Fruit fly (Drosophila melanogaster) whole organism, embryonic: ENCODE results near the gene CG3040.

Experiments
- Adf1 ChIP-seq: fragments of 200-800 bp; sonication (Bioruptor generic); IDR thresholded peaks from 2 replicates; pipeline ENCODE4 v1.3.6; 2022; ENCODE audit warnings: missing biosample characterization, missing genetic modification characterization
- Blimp-1 ChIP-seq: fragments of 200-800 bp; sonication (Bioruptor generic); optimal IDR thresholded peaks from 3 replicates; lab custom pipeline; 2018; ENCODE audit warnings: missing biosample characterization, missing genetic modification characterization, mild to moderate bottlenecking, moderate library complexity, missing genetic modification reagents
- CG10274 ChIP-seq: fragments of 200-800 bp; sonication (Bioruptor generic); optimal IDR thresholded peaks from 3 replicates; lab custom pipeline; 2017; ENCODE audit warnings: missing biosample characterization, mild to moderate bottlenecking, missing genetic modification characterization
- CG11247 ChIP-seq: fragments of 200-800 bp; sonication (Bioruptor generic); IDR thresholded peaks from 2 replicates; pipeline ENCODE4 v1.3.6; 2022; ENCODE audit warnings: missing biosample characterization, missing genetic modification characterization
- CG11398 ChIP-seq: fragments of 200-800 bp; sonication (Bioruptor generic); optimal IDR thresholded peaks from 2 replicates; lab custom pipeline; 2016; ENCODE audit warnings: missing biosample characterization, missing genetic modification characterization
- CG12236 ChIP-seq: fragments of 200-800 bp; sonication (Bioruptor generic); optimal IDR thresholded peaks from 2 replicates; lab custom pipeline; 2016; ENCODE audit warnings: missing biosample characterization, missing genetic modification characterization
- CG12299 ChIP-seq: fragments of 200-800 bp; sonication (Bioruptor generic); optimal IDR thresholded peaks from 2 replicates; lab custom pipeline; 2018; ENCODE audit warnings: missing biosample characterization, mild to moderate bottlenecking, missing genetic modification characterization
- CG13424 ChIP-seq: fragments of 200-800 bp; sonication (Bioruptor generic); optimal IDR thresholded peaks from 2 replicates; lab custom pipeline; 2019; ENCODE audit warnings: missing biosample characterization, mild to moderate bottlenecking, missing genetic modification characterization, moderate library complexity
- CG14667 ChIP-seq: fragments of 200-800 bp; sonication (Bioruptor generic); IDR thresholded peaks from 2 replicates; pipeline ENCODE4 v1.3.6; 2022; ENCODE audit warnings: missing biosample characterization, missing genetic modification characterization
- CG15479 ChIP-seq: fragments of 200-800 bp; sonication (Bioruptor generic); optimal IDR thresholded peaks from 3 replicates; lab custom pipeline; 2019; ENCODE audit warnings: missing biosample characterization, mild to moderate bottlenecking, missing genetic modification characterization, moderate library complexity
- CG1792 ChIP-seq: fragments of 200-800 bp; sonication (Bioruptor generic); optimal IDR thresholded peaks from 2 replicates; lab custom pipeline; 2016; ENCODE audit warnings: missing biosample characterization, missing genetic modification characterization
- CG1832 ChIP-seq: fragments of 200-800 bp; sonication (Bioruptor generic); optimal IDR thresholded peaks from 2 replicates; lab custom pipeline; 2017; ENCODE audit warnings: missing biosample characterization, mild to moderate bottlenecking, missing genetic modification characterization, inconsistent platforms
- CG2202 ChIP-seq: fragments of 200-800 bp; sonication (Bioruptor generic); optimal IDR thresholded peaks from 2 replicates; lab custom pipeline; 2018; ENCODE audit warnings: missing biosample characterization, mild to moderate bottlenecking, missing genetic modification characterization
- CG2712 ChIP-seq: fragments of 200-800 bp; optimal IDR thresholded peaks from 3 replicates; lab custom pipeline; 2019; ENCODE audit warnings: missing biosample characterization, mild to moderate bottlenecking, missing genetic modification characterization, moderate library complexity
- CG3163 ChIP-seq: fragments of 200-800 bp; sonication (Bioruptor generic); optimal IDR thresholded peaks from 3 replicates; lab custom pipeline; 2016; ENCODE audit warnings: missing biosample characterization, missing genetic modification characterization
- CG32532 ChIP-seq: fragments of 200-800 bp; sonication (Bioruptor generic); IDR thresholded peaks from 2 replicates; pipeline ENCODE4 v1.3.6; 2022; ENCODE audit warnings: missing biosample characterization, missing genetic modification characterization
- CG3838 ChIP-seq: fragments of 200-800 bp; sonication (Bioruptor generic); optimal IDR thresholded peaks from 3 replicates; lab custom pipeline; 2016; ENCODE audit warnings: missing biosample characterization, missing genetic modification characterization
- CG4360 ChIP-seq: fragments of 200-800 bp; sonication (Bioruptor generic); IDR thresholded peaks from 2 replicates; pipeline ENCODE4 v1.3.6; 2022; ENCODE audit warnings: missing biosample characterization, missing genetic modification characterization
- CG8388 ChIP-seq: fragments of 200-800 bp; sonication (Bioruptor generic); optimal IDR thresholded peaks from 2 replicates; lab custom pipeline; 2019; ENCODE audit warnings: missing biosample characterization, mild to moderate bottlenecking, missing genetic modification characterization, moderate library complexity
- D19A ChIP-seq: fragments of 200-800 bp; optimal IDR thresholded peaks from 3 replicates; lab custom pipeline; 2019; ENCODE audit warnings: missing biosample characterization, mild to moderate bottlenecking, missing genetic modification characterization, moderate library complexity
- Dip3 ChIP-seq: fragments of 200-800 bp; sonication (Bioruptor generic); optimal IDR thresholded peaks from 3 replicates; lab custom pipeline; 2016; ENCODE audit warnings: missing biosample characterization, missing genetic modification characterization
- GATAe ChIP-seq: fragments of 200-800 bp; sonication (Bioruptor generic); conservative IDR thresholded peaks from 2 replicates; pipeline ENCODE4 v1.3.6; 2022; ENCODE audit warnings: missing biosample characterization, missing genetic modification characterization
- Hey ChIP-seq: fragments of 200-800 bp; sonication (Bioruptor generic); optimal IDR thresholded peaks from 3 replicates; lab custom pipeline; 2018; ENCODE audit warnings: missing biosample characterization, mild to moderate bottlenecking, missing genetic modification characterization
- HmgZ ChIP-seq: fragments of 200-800 bp; sonication (Bioruptor generic); optimal IDR thresholded peaks from 2 replicates; lab custom pipeline; 2018; ENCODE audit warnings: missing biosample characterization, mild to moderate bottlenecking, missing genetic modification characterization
- Kr ChIP-seq: fragments of 200-800 bp; sonication (Bioruptor generic); optimal IDR thresholded peaks from 2 replicates; lab custom pipeline; 2017; ENCODE audit warnings: missing biosample characterization, mild to moderate bottlenecking, missing genetic modification characterization
- MTF-1 ChIP-seq: fragments of 200-800 bp; sonication (Bioruptor generic); optimal IDR thresholded peaks from 2 replicates; lab custom pipeline; 2018; ENCODE audit warnings: missing biosample characterization, mild to moderate bottlenecking, missing genetic modification characterization, borderline replicate concordance
- aop ChIP-seq: fragments of 200-800 bp; sonication (Bioruptor generic); IDR thresholded peaks from 2 replicates; pipeline ENCODE4 v1.3.6; 2022; ENCODE audit warnings: missing biosample characterization, missing genetic modification characterization
- ash1 ChIP-seq: fragments of 200-800 bp; sonication (Bioruptor generic); optimal IDR thresholded peaks from 2 replicates; lab custom pipeline; 2018; ENCODE audit warnings: missing biosample characterization, mild to moderate bottlenecking, missing genetic modification characterization
- ato ChIP-seq: fragments of 200-800 bp; sonication (Bioruptor generic); IDR thresholded peaks from 2 replicates; pipeline ENCODE4 v1.3.6; 2022; ENCODE audit warnings: missing biosample characterization, missing genetic modification characterization; ENCODE audit not compliant: partially characterized antibody
- fd102C ChIP-seq: fragments of 200-800 bp; sonication (Bioruptor generic); optimal IDR thresholded peaks from 2 replicates; lab custom pipeline; 2018; ENCODE audit warnings: missing biosample characterization, mild to moderate bottlenecking, missing genetic modification characterization, moderate library complexity
- gfzf ChIP-seq: fragments of 200-800 bp; sonication (Bioruptor generic); optimal IDR thresholded peaks from 2 replicates; lab custom pipeline; 2016; ENCODE audit warnings: missing biosample characterization, mild to moderate bottlenecking, missing genetic modification characterization, moderate library complexity
- kni ChIP-seq: fragments of 200-800 bp; sonication (Bioruptor generic); optimal IDR thresholded peaks from 3 replicates; lab custom pipeline; 2017; ENCODE audit warnings: mild to moderate bottlenecking, missing biosample characterization, missing genetic modification reagents, missing genetic modification characterization
- lov ChIP-seq, 2 experiments: fragments of 200-800 bp in 1 of 2; fragments of >200 bp in 1 of 2; sonication (Bioruptor generic) in 1 of 2; IDR thresholded peaks in 1 of 2; optimal IDR thresholded peaks in 1 of 2; 2 replicates in 1 of 2; 3 replicates in 1 of 2; pipeline versions ENCODE4 v1.3.6 to Lab custom; 2017 to 2022; ENCODE audit warnings: missing biosample characterization in 1 of 2, missing genetic modification characterization in 1 of 2
- nerfin-1 ChIP-seq: fragments of 200-800 bp; sonication (Bioruptor generic); optimal IDR thresholded peaks from 3 replicates; lab custom pipeline; 2019; ENCODE audit warnings: missing biosample characterization, mild to moderate bottlenecking, missing genetic modification characterization, moderate library complexity
- nerfin-2 ChIP-seq: fragments of 200-800 bp; sonication (Bioruptor generic); IDR thresholded peaks from 2 replicates; pipeline ENCODE4 v1.3.6; 2022; ENCODE audit warnings: missing biosample characterization, missing genetic modification characterization; ENCODE audit not compliant: partially characterized antibody
- p53 ChIP-seq: fragments of 200-800 bp; sonication (Bioruptor generic); optimal IDR thresholded peaks from 2 replicates; lab custom pipeline; 2016; ENCODE audit warnings: missing biosample characterization, missing genetic modification characterization
- pfk ChIP-seq: fragments of 200-800 bp; sonication (Bioruptor generic); optimal IDR thresholded peaks from 2 replicates; lab custom pipeline; 2018; ENCODE audit warnings: missing biosample characterization, mild to moderate bottlenecking, missing genetic modification characterization, moderate library complexity
- pros ChIP-seq: fragments of 200-800 bp; sonication (Bioruptor generic); optimal IDR thresholded peaks from 3 replicates; lab custom pipeline; 2019; ENCODE audit warnings: missing biosample characterization, mild to moderate bottlenecking, missing genetic modification characterization, moderate library complexity
- psq ChIP-seq: fragments of 200-800 bp; sonication (Bioruptor generic); optimal IDR thresholded peaks from 2 replicates; lab custom pipeline; 2017; ENCODE audit warnings: missing biosample characterization, missing genetic modification characterization
- sens ChIP-seq: fragments of 200-800 bp; sonication (Bioruptor generic); peaks from one replicate; lab custom pipeline; 2016; ENCODE audit warnings: missing biosample characterization, missing genetic modification characterization
- seq ChIP-seq: fragments of 200-800 bp; sonication (Bioruptor generic); IDR thresholded peaks from 2 replicates; pipeline ENCODE4 v1.3.6; 2022; ENCODE audit warnings: missing biosample characterization, missing genetic modification characterization
- shn ChIP-seq: fragments of 200-800 bp; sonication (Bioruptor generic); optimal IDR thresholded peaks from 3 replicates; lab custom pipeline; 2016; ENCODE audit warnings: missing biosample characterization, missing genetic modification characterization
- sr ChIP-seq: fragments of 200-800 bp; sonication (Bioruptor generic); IDR thresholded peaks from 3 replicates; pipeline ENCODE4 v1.3.6; 2022; ENCODE audit warnings: missing biosample characterization, missing genetic modification characterization
- stc ChIP-seq: fragments of 200-800 bp; sonication (Bioruptor generic); IDR thresholded peaks from 2 replicates; pipeline ENCODE4 v1.3.6; 2022; ENCODE audit warnings: missing biosample characterization, missing genetic modification characterization
- tll ChIP-seq, 2 experiments: fragments of 200-800 bp in 1 of 2; fragments of >200 bp in 1 of 2; sonication (Bioruptor generic) in 1 of 2; optimal IDR thresholded peaks; 2 replicates each; lab custom pipeline; 2017 to 2019; ENCODE audit warnings: missing biosample characterization in 2 of 2, missing genetic modification characterization in 2 of 2, mild to moderate bottlenecking in 1 of 2, moderate library complexity in 1 of 2
- twi ChIP-seq: fragments of 200-800 bp; optimal IDR thresholded peaks from 2 replicates; lab custom pipeline; 2019; ENCODE audit warnings: missing biosample characterization, mild to moderate bottlenecking, missing genetic modification characterization, moderate library complexity
- z ChIP-seq: fragments of 200-800 bp; sonication (Bioruptor generic); IDR thresholded peaks from 3 replicates; pipeline ENCODE4 v1.3.6; 2022; ENCODE audit warnings: missing biosample characterization, missing genetic modification characterization
- zen ChIP-seq: fragments of 200-800 bp; sonication (Bioruptor generic); optimal IDR thresholded peaks from 3 replicates; lab custom pipeline; 2018; ENCODE audit warnings: missing biosample characterization, mild to moderate bottlenecking, missing genetic modification characterization, moderate library complexity
- zfh1 ChIP-seq: fragments of 200-800 bp; sonication (Bioruptor generic); IDR thresholded peaks from 3 replicates; pipeline ENCODE4 v1.3.6; 2022; ENCODE audit warnings: missing biosample characterization, missing genetic modification characterization

Gene CG3040

dm6 chrX:6988632-6989338, 15.6 kb upstream of the CG3040 start (continued):
- peak; percentile 46 for TF ChIP-seq sens (GFP tag; lab: Kevin White, UChicago)
- peak; percentile 32 for TF ChIP-seq CG15479 (GFP tag; lab: Kevin White, UChicago)
- TF ChIP-seq nerfin-2 = no peak
- no peak for TF ChIP-seq ash1 (GFP tag; lab: Kevin White, UChicago)
- TF ChIP-seq twi (tag; lab: Kevin White, UChicago) = peak; percentile 99
- TF ChIP-seq HmgZ (tag; lab: Kevin White, UChicago) = no peak
- TF ChIP-seq CG14667 (GFP tag; lab: Robert Waterston, UW) = no peak
- TF ChIP-seq CG2712 = no peak
- TF ChIP-seq Hey = no peak
- peak; percentile 79 for TF ChIP-seq z (GFP tag; lab: Robert Waterston, UW)
- TF ChIP-seq CG2202 (tag; lab: Kevin White, UChicago) = no peak
- no peak for TF ChIP-seq CG8388 (GFP tag; lab: Kevin White, UChicago)
- peak; percentile 94 for TF ChIP-seq nerfin-1 (tag; lab: Kevin White, UChicago)
- peak; percentile 39 for TF ChIP-seq zen (tag; lab: Kevin White, UChicago)
- TF ChIP-seq pfk (GFP tag; lab: Kevin White, UChicago) = peak; percentile 89
- no peak for TF ChIP-seq fd102C (GFP tag; lab: Kevin White, UChicago)
- no peak for TF ChIP-seq CG13424 (tag; lab: Kevin White, UChicago)
- no peak for TF ChIP-seq CG12299 (tag; lab: Kevin White, UChicago)
- 0 out of 2 replicates have a peak, but pooled peaks have one; percentile 43 for TF ChIP-seq seq (GFP tag; lab: Robert Waterston, UW)
- TF ChIP-seq CG32532 (GFP tag; lab: Robert Waterston, UW) = no peak
- peak; percentile 10 for TF ChIP-seq CG3163 (GFP tag; lab: Kevin White, UChicago)
- TF ChIP-seq CG11247 (GFP tag; lab: Robert Waterston, UW) = no peak
- no peak for TF ChIP-seq ato (GFP tag; lab: Robert Waterston, UW)
- TF ChIP-seq D19A (tag; lab: Kevin White, UChicago) = no peak
- no peak for TF ChIP-seq CG10274
- TF ChIP-seq MTF-1 (GFP tag; lab: Kevin White, UChicago) = no peak
- TF ChIP-seq CG4360 (GFP tag; lab: Robert Waterston, UW) = no peak
- TF ChIP-seq kni (GFP tag; lab: Kevin White, UChicago) = peak; percentile 60
- peak in 1 of 2 experiments; percentile 13 for TF ChIP-seq tll (GFP tag; optimal IDR thresholded peaks at IDR 0.05; lab: Kevin White, UChicago)
- TF ChIP-seq psq = peak; percentile 26
- TF ChIP-seq Kr (GFP tag; lab: Kevin White, UChicago) = peak; percentile 55
- TF ChIP-seq GATAe (GFP tag; lab: Robert Waterston, UW) = no peak
- no peak for TF ChIP-seq zfh1
- peak; percentile 98 for TF ChIP-seq pros (GFP tag; lab: Kevin White, UChicago)
- TF ChIP-seq shn (GFP tag; lab: Kevin White, UChicago) = no peak
- no peak for TF ChIP-seq Blimp-1 (GFP tag; lab: Kevin White, UChicago)
- TF ChIP-seq CG12236 (GFP tag; lab: Kevin White, UChicago) = no peak
- no peak for TF ChIP-seq aop (GFP tag; lab: Robert Waterston, UW)
- TF ChIP-seq sr = no peak
- no peak for TF ChIP-seq Adf1 (GFP tag; lab: Robert Waterston, UW)
- TF ChIP-seq CG1832 (GFP tag; lab: Kevin White, UChicago) = no peak
- no peak for TF ChIP-seq CG1792 (GFP tag; lab: Kevin White, UChicago)
- TF ChIP-seq p53 = no peak
- TF ChIP-seq CG3838 = no peak
- no peak for TF ChIP-seq Dip3 (GFP tag; lab: Kevin White, UChicago)
- TF ChIP-seq gfzf (GFP tag; lab: Kevin White, UChicago) = no peak
- TF ChIP-seq stc (GFP tag; lab: Robert Waterston, UW) = no peak
- no peak for TF ChIP-seq CG11398 (GFP tag; lab: Kevin White, UChicago)
- TF ChIP-seq lov (optimal IDR thresholded peaks at IDR 0.05; lab: Kevin White, UChicago) = no peak
- no peak for TF ChIP-seq lov (GFP tag; IDR thresholded peaks at IDR 0.05; lab: Robert Waterston, UW)
